Worm (Caenorhabditis elegans): ENCODE results near the gene ptr-13.

Gene ptr-13

ce11 chrII:11175347-11175746, 13.1 kb upstream of the ptr-13 start:
- no peak for TF ChIP-seq dao-5 (tag; optimal IDR thresholded peaks at IDR 0.05)
- TF ChIP-seq W03F9.2 (tag; optimal IDR thresholded peaks at IDR 0.05) = no peak
- TF ChIP-seq him-1 (tag; optimal IDR thresholded peaks at IDR 0.05) = no peak

ce11 chrII:11167039-11167438, 4.8 kb upstream of the ptr-13 start:
- TF ChIP-seq dao-5 (tag; optimal IDR thresholded peaks at IDR 0.05) (no peak), W03F9.2 (tag; optimal IDR thresholded peaks at IDR 0.05) (peak; percentile 43)

ce11 chrII:11166414-11166813, 4.1 kb upstream of the ptr-13 start:
- TF ChIP-seq dao-5 (tag; optimal IDR thresholded peaks at IDR 0.05) = no peak
- TF ChIP-seq W03F9.2 (tag; optimal IDR thresholded peaks at IDR 0.05) = no peak
- TF ChIP-seq him-1 (tag; optimal IDR thresholded peaks at IDR 0.05) = no peak

ce11 chrII:11163291-11163690, 1.0 kb upstream of the ptr-13 start:
- TF ChIP-seq dao-5 (tag; optimal IDR thresholded peaks at IDR 0.05) = no peak
- TF ChIP-seq him-1 (tag; optimal IDR thresholded peaks at IDR 0.05) = no peak
- TF ChIP-seq W03F9.2 (tag; optimal IDR thresholded peaks at IDR 0.05) = no peak

ce11 chrII:11161675-11162074, 606 bp downstream of the ptr-13 start:
- TF ChIP-seq him-1 (tag; optimal IDR thresholded peaks at IDR 0.05) = no peak
- no peak for TF ChIP-seq dao-5 (tag; optimal IDR thresholded peaks at IDR 0.05)
- no peak for TF ChIP-seq W03F9.2 (tag; optimal IDR thresholded peaks at IDR 0.05)

- no peak for TF ChIP-seq W03F9.2 (tag; optimal IDR thresholded peaks at IDR 0.05)
- peak; percentile 31 for TF ChIP-seq him-1 (tag; optimal IDR thresholded peaks at IDR 0.05)
- peak; percentile 35 for TF ChIP-seq dao-5 (tag; optimal IDR thresholded peaks at IDR 0.05)
These were observed 4.6 kb downstream of the ptr-13 start for ce11 chrII:11157660-11158059.

ce11 chrII:11156160-11156559, 6.1 kb downstream of the ptr-13 start:
- no peak for TF ChIP-seq him-1 (tag; optimal IDR thresholded peaks at IDR 0.05)
- no peak for TF ChIP-seq W03F9.2 (tag; optimal IDR thresholded peaks at IDR 0.05)
- TF ChIP-seq dao-5 (tag; optimal IDR thresholded peaks at IDR 0.05) = no peak

- TF ChIP-seq him-1 (tag; optimal IDR thresholded peaks at IDR 0.05) = no peak
- TF ChIP-seq dao-5 (tag; optimal IDR thresholded peaks at IDR 0.05) = no peak
- no peak for TF ChIP-seq W03F9.2 (tag; optimal IDR thresholded peaks at IDR 0.05)
These were observed 6.9 kb downstream of the ptr-13 start for ce11 chrII:11155400-11155799.

ce11 chrII:11154957-11155356, 7.3 kb downstream of the ptr-13 start:
- TF ChIP-seq dao-5 (tag; optimal IDR thresholded peaks at IDR 0.05) = no peak
- no peak for TF ChIP-seq him-1 (tag; optimal IDR thresholded peaks at IDR 0.05)
- TF ChIP-seq W03F9.2 (tag; optimal IDR thresholded peaks at IDR 0.05) = no peak

- TF ChIP-seq dao-5 (tag; optimal IDR thresholded peaks at IDR 0.05) = no peak
- no peak for TF ChIP-seq him-1 (tag; optimal IDR thresholded peaks at IDR 0.05)
- TF ChIP-seq W03F9.2 (tag; optimal IDR thresholded peaks at IDR 0.05) = no peak
These were observed 8.5 kb downstream of the ptr-13 start for ce11 chrII:11153800-11154199.

- TF ChIP-seq dao-5 (tag; optimal IDR thresholded peaks at IDR 0.05) (no peak), W03F9.2 (tag; optimal IDR thresholded peaks at IDR 0.05) (no peak), him-1 (tag; optimal IDR thresholded peaks at IDR 0.05) (no peak)
These were observed 9.2 kb downstream of the ptr-13 start for ce11 chrII:11153080-11153479.

- TF ChIP-seq dao-5 (tag; optimal IDR thresholded peaks at IDR 0.05) = no peak
- no peak for TF ChIP-seq him-1 (tag; optimal IDR thresholded peaks at IDR 0.05)
- TF ChIP-seq W03F9.2 (tag; optimal IDR thresholded peaks at IDR 0.05) = no peak
These were observed 9.8 kb downstream of the ptr-13 start, which contains the start of gene pqm-1 for ce11 chrII:11152495-11152894. Gene pqm-1, minus strand, starts transcription at chrII:11152595.

ce11 chrII:11150976-11151375, 11.3 kb downstream of the ptr-13 start:
- TF ChIP-seq him-1 (tag; optimal IDR thresholded peaks at IDR 0.05) (no peak), dao-5 (tag; optimal IDR thresholded peaks at IDR 0.05) (no peak), W03F9.2 (tag; optimal IDR thresholded peaks at IDR 0.05) (no peak)

ce11 chrII:11149866-11150685, 12.2 kb downstream of the ptr-13 start:
- no peak for TF ChIP-seq him-1 (tag; optimal IDR thresholded peaks at IDR 0.05)

- TF ChIP-seq him-1 (tag; optimal IDR thresholded peaks at IDR 0.05) (no peak), W03F9.2 (tag; optimal IDR thresholded peaks at IDR 0.05) (no peak), dao-5 (tag; optimal IDR thresholded peaks at IDR 0.05) (no peak)
These were observed 19.7 kb downstream of the ptr-13 start, which contains the start of gene arrd-6 for ce11 chrII:11142571-11142970. Gene arrd-6, plus strand, starts transcription at chrII:11142739.

All from whole organism, L4/young adult.